Worm (Caenorhabditis elegans): ENCODE data around the gene fbxa-192.

ce11 chrV:17664367-17664766, 14.0 kb upstream of the fbxa-192 start:
- TF ChIP-seq R02D3.7 (tag; optimal IDR thresholded peaks at IDR 0.05), result no peak
- TF ChIP-seq zag-1 (tag; optimal IDR thresholded peaks at IDR 0.05), result no peak
- no peak for TF ChIP-seq nhr-237 (tag; optimal IDR thresholded peaks at IDR 0.05)
- no peak for TF ChIP-seq mml-1 (tag; optimal IDR thresholded peaks at IDR 0.05)
- TF ChIP-seq unc-62 (GFP tag; optimal IDR thresholded peaks at IDR 0.05), result no peak
- no peak for TF ChIP-seq unc-39 (tag; optimal IDR thresholded peaks at IDR 0.05)
- no peak for TF ChIP-seq fkh-10 (GFP tag; optimal IDR thresholded peaks at IDR 0.05)
- no peak for TF ChIP-seq tbx-2 (tag; optimal IDR thresholded peaks at IDR 0.05)
- TF ChIP-seq lsy-12 (tag; optimal IDR thresholded peaks at IDR 0.05), result no peak
- no peak for TF ChIP-seq elt-2 (tag; optimal IDR thresholded peaks at IDR 0.05)
- no peak for TF ChIP-seq lin-39 (tag; optimal IDR thresholded peaks at IDR 0.05)
- TF ChIP-seq ceh-82 (tag; optimal IDR thresholded peaks at IDR 0.05), result no peak
- TF ChIP-seq mdl-1 (tag; optimal IDR thresholded peaks at IDR 0.05), result no peak
- no peak for TF ChIP-seq elt-3 (tag; optimal IDR thresholded peaks at IDR 0.05)

All from whole organism, L3 larva.